Fruit fly (Drosophila melanogaster): ENCODE data around the gene CG15432.
A peak's percentile ranks its signal among the peaks of the same experiment; 100 is the strongest.

Gene CG15432

DNA sequence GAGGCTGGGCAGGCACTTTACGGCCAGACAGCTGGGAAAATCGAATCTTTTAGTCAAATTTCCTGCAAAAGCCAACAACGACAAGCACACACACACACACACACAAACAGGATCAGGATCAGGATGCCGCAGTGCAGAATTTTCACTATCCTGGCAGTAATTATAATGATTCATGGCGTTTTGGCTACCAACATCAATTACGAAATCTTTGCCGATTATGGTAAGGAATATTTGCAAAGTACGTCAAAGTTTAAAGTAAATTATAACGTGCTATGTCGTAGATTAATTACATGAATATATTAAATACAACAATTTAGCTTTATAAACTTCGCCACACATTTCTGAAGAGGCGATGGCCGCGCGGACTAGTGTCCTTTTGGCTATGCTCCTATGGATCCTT lies 8.5 kb upstream of the CG15432 start, which contains the start of the genes CG34177 and CG34178:
CG34177 (plus strand) TSS at position 301 of the 400 bp plus-strand sequence.
CG34178 (plus strand) TSS at position 301 of the 400 bp plus-strand sequence.
- TF ChIP-seq CG15696 (tag; optimal IDR thresholded peaks at IDR 0.05) (no peak), pho (GFP tag; optimal IDR thresholded peaks at IDR 0.05) (no peak), Oaz (GFP tag; IDR thresholded peaks at IDR 0.05) (no peak), Nf-YB (GFP tag; optimal IDR thresholded peaks at IDR 0.05) (no peak), wdn (GFP tag; IDR thresholded peaks at IDR 0.05) (no peak), CG10543 (GFP tag; optimal IDR thresholded peaks at IDR 0.05) (no peak)

- TF ChIP-seq CG14441 (GFP tag; IDR thresholded peaks at IDR 0.05) (no peak), scrt (GFP tag; optimal IDR thresholded peaks at IDR 0.05) (peak; percentile 13)
These were observed 4.6 kb upstream of the CG15432 start, which contains the start of gene CG43056 for dm6 chr2L:4437487-4437886. Gene CG43056 (plus strand): TSS chr2L:4437787.

DNA sequence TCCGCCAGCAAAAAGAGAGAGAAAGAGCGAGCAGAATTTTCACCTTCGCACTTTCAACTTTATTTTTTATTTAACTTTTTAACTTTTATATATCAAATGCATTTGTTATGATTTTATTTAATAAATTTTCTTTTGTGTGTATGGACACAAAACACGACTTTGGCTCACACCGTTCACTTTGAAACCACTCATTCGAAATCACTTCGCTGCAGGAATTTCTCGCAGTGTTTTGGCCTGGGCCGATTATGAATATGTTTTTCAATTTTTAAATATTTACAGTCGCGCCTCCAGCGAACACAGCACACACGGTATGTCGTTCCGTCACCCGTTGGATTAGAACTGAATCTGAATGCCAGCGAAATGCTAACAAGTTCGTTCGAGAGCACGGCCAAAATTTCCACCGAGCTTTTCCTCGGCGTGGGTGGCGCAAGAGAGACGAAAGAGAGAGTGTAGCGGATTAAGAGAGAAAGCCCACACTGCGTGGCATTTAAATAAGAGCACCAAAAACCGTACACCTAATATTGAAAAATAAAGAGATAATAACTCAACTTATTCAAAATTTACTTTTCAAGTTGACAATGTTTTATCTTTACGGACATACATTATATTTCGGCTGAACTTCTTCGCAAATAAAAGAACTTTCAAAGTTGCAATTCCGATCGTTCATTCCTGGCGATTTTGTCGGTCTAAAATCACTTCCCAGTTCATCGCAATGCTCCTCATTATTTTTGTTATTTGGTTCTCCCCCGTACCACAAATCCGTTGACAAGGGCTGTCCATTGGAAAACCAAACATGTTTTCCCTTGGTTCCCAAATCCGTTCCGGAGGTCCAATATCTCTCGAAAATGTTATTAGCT lies 1.0 kb upstream of the CG15432 start, which contains the start of gene CG15431:
CG15431 (minus strand) TSS at position 402 of the 857 bp plus-strand sequence.
- TF ChIP-seq insv (GFP tag; optimal IDR thresholded peaks at IDR 0.05) (no peak), Poxn (GFP tag; IDR thresholded peaks at IDR 0.05) (no peak), CG32772 (GFP tag; IDR thresholded peaks at IDR 0.05) (peak; percentile 36; the same call in 1 of the 2 replicates), pnt (GFP tag; optimal IDR thresholded peaks at IDR 0.05) (no peak), eve (GFP tag; optimal IDR thresholded peaks at IDR 0.05) (no peak), her (GFP tag; optimal IDR thresholded peaks at IDR 0.05) (no peak), cas (GFP tag; IDR thresholded peaks at IDR 0.05) (no peak), amos (GFP tag; IDR thresholded peaks at IDR 0.05; ENCODE audit: partially characterized antibody) (peak; percentile 14; the same call in 1 of the 2 replicates), CG7745 (tag; optimal IDR thresholded peaks at IDR 0.05) (no peak), lilli (GFP tag; optimal IDR thresholded peaks at IDR 0.05) (peak; percentile 69), CG2889 (GFP tag; IDR thresholded peaks at IDR 0.05) (peak; percentile 16; the same call in 1 of the 3 replicates), CG15696 (tag; optimal IDR thresholded peaks at IDR 0.05) (no peak), zf30C (GFP tag; optimal IDR thresholded peaks at IDR 0.05) (peak; percentile 67), ranshi (GFP tag; IDR thresholded peaks at IDR 0.05) (no peak; the same call in 1 of the 2 replicates), trh (GFP tag; optimal IDR thresholded peaks at IDR 0.05) (no peak), Pdp1 (GFP tag; optimal IDR thresholded peaks at IDR 0.05) (peak; percentile 11 to 60), CG16815 (GFP tag; optimal IDR thresholded peaks at IDR 0.05) (no peak), CG12744 (GFP tag; optimal IDR thresholded peaks at IDR 0.05) (peak; percentile 25), odd (GFP tag; optimal IDR thresholded peaks at IDR 0.05) (no peak), CG32532 (GFP tag; IDR thresholded peaks at IDR 0.05) (peak; percentile 76), CG7357 (GFP tag; IDR thresholded peaks at IDR 0.05) (no peak), fd64A (GFP tag; optimal IDR thresholded peaks at IDR 0.05) (no peak), gfzf (GFP tag; optimal IDR thresholded peaks at IDR 0.05) (no peak), CG6791 (GFP tag; IDR thresholded peaks at IDR 0.05; ENCODE audit: partially characterized antibody) (no peak), danr (GFP tag; IDR thresholded peaks at IDR 0.05) (no peak), sc (optimal IDR thresholded peaks at IDR 0.05) (no peak), sc (GFP tag; optimal IDR thresholded peaks at IDR 0.05) (no peak), crc (GFP tag; optimal IDR thresholded peaks at IDR 0.05) (no peak), Aef1 (GFP tag; IDR thresholded peaks at IDR 0.05) (peak; percentile 46; the same call in 2 of the 3 replicates), phol (tag; optimal IDR thresholded peaks at IDR 0.05) (no peak), tna (GFP tag; IDR thresholded peaks at IDR 0.05; ENCODE audit: partially characterized antibody) (no peak), CG8388 (GFP tag; optimal IDR thresholded peaks at IDR 0.05) (no peak), CG17361 (GFP tag; IDR thresholded peaks at IDR 0.05) (no peak), CG13287 (GFP tag; IDR thresholded peaks at IDR 0.05; ENCODE audit: partially characterized antibody) (0 out of 2 replicates have a peak, but pooled peaks have one; percentile 15), bab2 (GFP tag; optimal IDR thresholded peaks at IDR 0.05) (peak; percentile 33), Myb (GFP tag; optimal IDR thresholded peaks at IDR 0.05) (no peak), B-H2 (GFP tag; optimal IDR thresholded peaks at IDR 0.05) (peak; percentile 15), BtbVII (GFP tag; optimal IDR thresholded peaks at IDR 0.05) (peak; percentile 43)
